5 worm cellular contexts compared by ENCODE assay signal in genomic region chrX:10218779-10219178, ce11.
A peak's percentile ranks its signal among the peaks of the same experiment; 100 is the strongest.
TF ChIP-seq lines count a peak whose summit lies in the region.

F44A6.5 (minus strand) TSS chrX:10218929.

TF ChIP-seq in whole organism, L1 larva, 84 proteins besides CTCF, POLR2A, EP300 and RAD21 (continued from another document and continues in another):
- TF ChIP-seq unc-98 (GFP tag; IDR thresholded peaks at IDR 0.05; lab: Robert Waterston, UW) = no peak
- TF ChIP-seq egl-27 (tag; optimal IDR thresholded peaks at IDR 0.05; lab: Kevin White, UChicago) = no peak
- no peak for TF ChIP-seq C04F5.9 (tag; optimal IDR thresholded peaks at IDR 0.05; lab: Kevin White, UChicago)
- TF ChIP-seq grh-1 (GFP tag; IDR thresholded peaks at IDR 0.05; lab: Robert Waterston, UW) = peak; percentile 75
- TF ChIP-seq mdl-1 (tag; optimal IDR thresholded peaks at IDR 0.05; lab: Kevin White, UChicago) = no peak
- TF ChIP-seq ztf-11 (tag; optimal IDR thresholded peaks at IDR 0.05; lab: Kevin White, UChicago) = no peak
- no peak for TF ChIP-seq unc-86 (tag; optimal IDR thresholded peaks at IDR 0.05; lab: Kevin White, UChicago)
- no peak for TF ChIP-seq nhr-12 (tag; optimal IDR thresholded peaks at IDR 0.05; lab: Kevin White, UChicago)
- peak; percentile 18 for TF ChIP-seq mep-1 (tag; optimal IDR thresholded peaks at IDR 0.05; lab: Kevin White, UChicago)
- TF ChIP-seq snu-23 (GFP tag; optimal IDR thresholded peaks at IDR 0.05; lab: Kevin White, UChicago) = peak; percentile 60
- TF ChIP-seq nhr-19 (GFP tag; conservative IDR thresholded peaks at IDR 0.05; lab: Robert Waterston, UW) = peak; percentile 38; the same call in 1 of the 2 replicates
- peak; percentile 40 for TF ChIP-seq blmp-1 (tag; optimal IDR thresholded peaks at IDR 0.05; lab: Kevin White, UChicago)
- no peak for TF ChIP-seq ceh-90 (tag; optimal IDR thresholded peaks at IDR 0.05; lab: Kevin White, UChicago)
- no peak for TF ChIP-seq aly-2 (tag; optimal IDR thresholded peaks at IDR 0.05; lab: Kevin White, UChicago)
- peak; percentile 64 for TF ChIP-seq ztf-4 (tag; optimal IDR thresholded peaks at IDR 0.05; lab: Kevin White, UChicago)
- TF ChIP-seq hpl-2 (GFP tag; optimal IDR thresholded peaks at IDR 0.05; lab: Kevin White, UChicago) = no peak
- no peak for TF ChIP-seq tlp-1 (tag; optimal IDR thresholded peaks at IDR 0.05; lab: Kevin White, UChicago)
- TF ChIP-seq skn-1 (tag; optimal IDR thresholded peaks at IDR 0.05; lab: Kevin White, UChicago) = no peak
- TF ChIP-seq lsy-2 (tag; optimal IDR thresholded peaks at IDR 0.05; lab: Kevin White, UChicago) = peak in 1 of 2 experiments; percentile 17
- TF ChIP-seq sox-4 (tag; optimal IDR thresholded peaks at IDR 0.05; lab: Kevin White, UChicago) = no peak
- no peak for TF ChIP-seq egl-13 (tag; optimal IDR thresholded peaks at IDR 0.05; lab: Kevin White, UChicago)
- peak; percentile 27 for TF ChIP-seq unc-130 (tag; optimal IDR thresholded peaks at IDR 0.05; lab: Kevin White, UChicago)
- TF ChIP-seq efl-1 (optimal IDR thresholded peaks at IDR 0.05; lab: Kevin White, UChicago) = no peak
- TF ChIP-seq efl-1 (GFP tag; optimal IDR thresholded peaks at IDR 0.05 in 1 of 2; lab: Kevin White, UChicago) = peak in 1 of 2 experiments; percentile 82
- no peak for TF ChIP-seq pax-3 (tag; optimal IDR thresholded peaks at IDR 0.05; lab: Kevin White, UChicago)
- no peak for TF ChIP-seq ceh-8 (GFP tag; optimal IDR thresholded peaks at IDR 0.05; lab: Kevin White, UChicago)
- no peak for TF ChIP-seq nhr-28 (tag; optimal IDR thresholded peaks at IDR 0.05; lab: Kevin White, UChicago)

TF ChIP-seq in whole organism, L2 larva, 48 proteins besides CTCF, POLR2A, EP300 and RAD21 (continued from another document):
- no peak for TF ChIP-seq blmp-1 (tag; optimal IDR thresholded peaks at IDR 0.05; lab: Kevin White, UChicago; ENCODE audit: insufficient read depth)
- TF ChIP-seq nhr-25 (tag; optimal IDR thresholded peaks at IDR 0.05; lab: Kevin White, UChicago) = peak; percentile 79
- TF ChIP-seq gmeb-1 (tag; optimal IDR thresholded peaks at IDR 0.05; lab: Kevin White, UChicago) = peak; percentile 31
- TF ChIP-seq fos-1 (tag; optimal IDR thresholded peaks at IDR 0.05; lab: Kevin White, UChicago) = peak; percentile 19
- no peak for TF ChIP-seq lin-39 (tag; optimal IDR thresholded peaks at IDR 0.05; lab: Kevin White, UChicago)
- TF ChIP-seq nhr-11 (tag; optimal IDR thresholded peaks at IDR 0.05; lab: Kevin White, UChicago) = no peak
- TF ChIP-seq sma-9 (GFP tag; optimal IDR thresholded peaks at IDR 0.05; lab: Kevin White, UChicago) = peak; percentile 69
- TF ChIP-seq sma-9 (tag; optimal IDR thresholded peaks at IDR 0.05; lab: Kevin White, UChicago) = no peak
- no peak for TF ChIP-seq unc-39 (tag; optimal IDR thresholded peaks at IDR 0.05; lab: Kevin White, UChicago)
- no peak for TF ChIP-seq alr-1 (tag; optimal IDR thresholded peaks at IDR 0.05; lab: Kevin White, UChicago)

TF ChIP-seq in whole organism, L3 larva, 47 proteins besides CTCF, POLR2A, EP300 and RAD21 (continued from another document):
- TF ChIP-seq ama-1 (optimal IDR thresholded peaks at IDR 0.05; lab: Kevin White, UChicago) = no peak
- peak; percentile 77 for TF ChIP-seq elt-2 (tag; optimal IDR thresholded peaks at IDR 0.05; lab: Kevin White, UChicago)
- TF ChIP-seq R02D3.7 (tag; optimal IDR thresholded peaks at IDR 0.05; lab: Kevin White, UChicago) = no peak
- no peak for TF ChIP-seq lin-39 (tag; optimal IDR thresholded peaks at IDR 0.05; lab: Kevin White, UChicago)
- TF ChIP-seq fos-1 (tag; optimal IDR thresholded peaks at IDR 0.05; lab: Kevin White, UChicago) = no peak
- peak; percentile 85 for TF ChIP-seq nhr-43 (tag; optimal IDR thresholded peaks at IDR 0.05; lab: Kevin White, UChicago; ENCODE audit: poor library complexity, severe bottlenecking)
- peak; percentile 53 for TF ChIP-seq pha-4 (tag; optimal IDR thresholded peaks at IDR 0.05; lab: Kevin White, UChicago)
- TF ChIP-seq ceh-16 (tag; optimal IDR thresholded peaks at IDR 0.05; lab: Kevin White, UChicago) = no peak
- TF ChIP-seq unc-39 (tag; optimal IDR thresholded peaks at IDR 0.05; lab: Kevin White, UChicago) = no peak
- no peak for TF ChIP-seq nhr-76 (tag; optimal IDR thresholded peaks at IDR 0.05; lab: Kevin White, UChicago)
- TF ChIP-seq lsy-12 (tag; optimal IDR thresholded peaks at IDR 0.05; lab: Kevin White, UChicago) = no peak
- TF ChIP-seq ztf-4 (tag; optimal IDR thresholded peaks at IDR 0.05; lab: Kevin White, UChicago) = no peak
- peak; percentile 84 for TF ChIP-seq skn-1 (tag; optimal IDR thresholded peaks at IDR 0.05; lab: Kevin White, UChicago)
- TF ChIP-seq snpc-4 (tag; optimal IDR thresholded peaks at IDR 0.05; lab: Kevin White, UChicago) = no peak
- no peak for TF ChIP-seq fkh-10 (GFP tag; optimal IDR thresholded peaks at IDR 0.05; lab: Kevin White, UChicago)
- no peak for TF ChIP-seq ZK546.5 (tag; optimal IDR thresholded peaks at IDR 0.05; lab: Kevin White, UChicago)
- TF ChIP-seq ceh-9 (tag; optimal IDR thresholded peaks at IDR 0.05; lab: Kevin White, UChicago) = no peak
- no peak for TF ChIP-seq ceh-82 (tag; optimal IDR thresholded peaks at IDR 0.05; lab: Kevin White, UChicago)
- TF ChIP-seq elt-3 (tag; optimal IDR thresholded peaks at IDR 0.05; lab: Kevin White, UChicago) = peak in 1 of 3 experiments; percentile 13
- peak; percentile 14 for TF ChIP-seq nhr-23 (tag; optimal IDR thresholded peaks at IDR 0.05; lab: Kevin White, UChicago)
- no peak for TF ChIP-seq nhr-11 (tag; optimal IDR thresholded peaks at IDR 0.05; lab: Kevin White, UChicago)
- TF ChIP-seq unc-62 (GFP tag; optimal IDR thresholded peaks at IDR 0.05; lab: Kevin White, UChicago) = no peak
- no peak for TF ChIP-seq hmg-11 (tag; optimal IDR thresholded peaks at IDR 0.05; lab: Kevin White, UChicago)
- peak; percentile 18 for TF ChIP-seq mdl-1 (tag; optimal IDR thresholded peaks at IDR 0.05; lab: Kevin White, UChicago)
- TF ChIP-seq sea-2 (GFP tag; optimal IDR thresholded peaks at IDR 0.05; lab: Kevin White, UChicago) = no peak
- peak; percentile 33 for TF ChIP-seq nfya-1 (tag; optimal IDR thresholded peaks at IDR 0.05; lab: Kevin White, UChicago; ENCODE audit: insufficient read depth)
TF ChIP-seq in whole organism, L3 larva: peak in this region for 11.

TF ChIP-seq in whole organism, L4 larva, 104 proteins besides CTCF, POLR2A, EP300 and RAD21 (continued from another document and continues in another):
- TF ChIP-seq nhr-237 (tag; optimal IDR thresholded peaks at IDR 0.05; lab: Kevin White, UChicago) (no peak), egl-43 (GFP tag; IDR thresholded peaks at IDR 0.05; lab: Robert Waterston, UW) (no peak), dpl-1 (GFP tag; optimal IDR thresholded peaks at IDR 0.05; lab: Kevin White, UChicago) (no peak), ceh-20 (GFP tag; IDR thresholded peaks at IDR 0.05; lab: Robert Waterston, UW) (no peak), lir-3 (tag; optimal IDR thresholded peaks at IDR 0.05; lab: Kevin White, UChicago) (no peak), arid-1 (GFP tag; conservative IDR thresholded peaks at IDR 0.05; lab: Robert Waterston, UW) (no peak), aly-2 (tag; optimal IDR thresholded peaks at IDR 0.05; lab: Kevin White, UChicago) (no peak), nhr-48 (tag; optimal IDR thresholded peaks at IDR 0.05; lab: Kevin White, UChicago) (peak; percentile 79), snpc-1.2 (GFP tag; IDR thresholded peaks at IDR 0.05; lab: Robert Waterston, UW) (no peak), mdl-1 (tag; optimal IDR thresholded peaks at IDR 0.05; lab: Kevin White, UChicago) (peak in 1 of 2 experiments; percentile 85), nhr-6 (tag; optimal IDR thresholded peaks at IDR 0.05; lab: Kevin White, UChicago) (no peak), unc-130 (GFP tag; optimal IDR thresholded peaks at IDR 0.05; lab: Kevin White, UChicago) (no peak), nhr-102 (tag; optimal IDR thresholded peaks at IDR 0.05; lab: Kevin White, UChicago) (peak; percentile 57), dve-1 (tag; optimal IDR thresholded peaks at IDR 0.05; lab: Kevin White, UChicago; ENCODE audit: insufficient read depth) (peak; percentile 91), daf-19 (GFP tag; conservative IDR thresholded peaks at IDR 0.05; lab: Robert Waterston, UW) (no peak), madf-9 (GFP tag; conservative IDR thresholded peaks at IDR 0.05; lab: Robert Waterston, UW) (no peak), lin-1 (GFP tag; IDR thresholded peaks at IDR 0.05; lab: Robert Waterston, UW) (no peak), pqm-1 (tag; optimal IDR thresholded peaks at IDR 0.05; lab: Kevin White, UChicago) (no peak), F26F4.8 (GFP tag; conservative IDR thresholded peaks at IDR 0.05; lab: Robert Waterston, UW) (no peak), zip-11 (GFP tag; IDR thresholded peaks at IDR 0.05; lab: Robert Waterston, UW) (no peak), D1046.2 (GFP tag; IDR thresholded peaks at IDR 0.05; lab: Robert Waterston, UW) (no peak), mes-2 (tag; optimal IDR thresholded peaks at IDR 0.05; lab: Kevin White, UChicago; ENCODE audit: poor library complexity, severe bottlenecking) (no peak), pha-4 (GFP tag; IDR thresholded peaks at IDR 0.05; lab: Robert Waterston, UW) (no peak), pha-4 (tag; optimal IDR thresholded peaks at IDR 0.05; lab: Kevin White, UChicago) (no peak), daf-8 (GFP tag; IDR thresholded peaks at IDR 0.05; lab: Robert Waterston, UW) (no peak), madf-5 (GFP tag; IDR thresholded peaks at IDR 0.05; lab: Robert Waterston, UW) (no peak), nhr-11 (tag; optimal IDR thresholded peaks at IDR 0.05; lab: Kevin White, UChicago) (peak; percentile 40), nhr-42 (GFP tag; IDR thresholded peaks at IDR 0.05; lab: Robert Waterston, UW) (0 out of 2 replicates have a peak, but pooled peaks have one; percentile 1), lin-29 (GFP tag; IDR thresholded peaks at IDR 0.05; lab: Robert Waterston, UW) (no peak), sdz-12 (GFP tag; optimal IDR thresholded peaks at IDR 0.05; lab: Kevin White, UChicago) (no peak), Y75B8A.6 (GFP tag; IDR thresholded peaks at IDR 0.05; lab: Robert Waterston, UW) (no peak), T26A8.4 (GFP tag; IDR thresholded peaks at IDR 0.05; lab: Robert Waterston, UW) (no peak), daf-12 (tag; optimal IDR thresholded peaks at IDR 0.05; lab: Kevin White, UChicago) (no peak), set-16 (GFP tag; IDR thresholded peaks at IDR 0.05; lab: Robert Waterston, UW) (no peak), ctbp-1 (GFP tag; IDR thresholded peaks at IDR 0.05; lab: Robert Waterston, UW) (no peak), nhr-25 (tag; optimal IDR thresholded peaks at IDR 0.05; lab: Kevin White, UChicago; ENCODE audit: borderline replicate concordance, insufficient read depth) (no peak), ceh-82 (tag; optimal IDR thresholded peaks at IDR 0.05; lab: Kevin White, UChicago) (no peak), nhr-10 (tag; optimal IDR thresholded peaks at IDR 0.05; lab: Kevin White, UChicago) (no peak), fos-1 (tag; optimal IDR thresholded peaks at IDR 0.05; lab: Kevin White, UChicago) (no peak), spr-3 (GFP tag; optimal IDR thresholded peaks at IDR 0.05; lab: Kevin White, UChicago) (no peak)

TF ChIP-seq in whole organism, young adult, 124 proteins besides CTCF, POLR2A, EP300 and RAD21 (continued from another document):
- TF ChIP-seq gei-17 (GFP tag; optimal IDR thresholded peaks at IDR 0.05; lab: Kevin White, UChicago) (no peak), tbp1 (GFP tag; optimal IDR thresholded peaks at IDR 0.05; lab: Kevin White, UChicago) (peak; percentile 2), ztf-18 (tag; optimal IDR thresholded peaks at IDR 0.05; lab: Kevin White, UChicago) (no peak), ztf-22 (GFP tag; optimal IDR thresholded peaks at IDR 0.05; lab: Kevin White, UChicago) (no peak), dox-1 (GFP tag; IDR thresholded peaks at IDR 0.05; lab: Robert Waterston, UW) (no peak), hsf-1 (GFP tag; IDR thresholded peaks at IDR 0.05; lab: Robert Waterston, UW) (no peak), B0336.3 (GFP tag; IDR thresholded peaks at IDR 0.05; lab: Robert Waterston, UW) (no peak), let-526 (GFP tag; IDR thresholded peaks at IDR 0.05; lab: Robert Waterston, UW) (no peak), lin-26 (GFP tag; IDR thresholded peaks at IDR 0.05; lab: Robert Waterston, UW) (no peak), athp-1 (tag; optimal IDR thresholded peaks at IDR 0.05; lab: Kevin White, UChicago) (no peak), B0261.1 (tag; optimal IDR thresholded peaks at IDR 0.05; lab: Kevin White, UChicago) (no peak), nhr-27 (tag; optimal IDR thresholded peaks at IDR 0.05; lab: Kevin White, UChicago) (no peak), F22D6.2 (tag; optimal IDR thresholded peaks at IDR 0.05; lab: Kevin White, UChicago) (no peak), hmg-1.2 (GFP tag; IDR thresholded peaks at IDR 0.05; lab: Robert Waterston, UW) (no peak), B0019.2 (GFP tag; conservative IDR thresholded peaks at IDR 0.05; lab: Robert Waterston, UW) (no peak), nhr-90 (tag; optimal IDR thresholded peaks at IDR 0.05; lab: Kevin White, UChicago) (no peak), rcor-1 (GFP tag; IDR thresholded peaks at IDR 0.05; lab: Robert Waterston, UW) (no peak)
